Worm (Caenorhabditis elegans) whole organism, L1 larva: ENCODE results near the gene gcc-2.

Experiments
- C16A3.4 ChIP-seq: fragments of 150-350 bp; optimal IDR thresholded peaks from 2 replicates; lab custom pipeline; 2014; ENCODE audit warnings: missing biosample characterization, missing genetic modification characterization
- ama-1 ChIP-seq: fragments of 150-350 bp; optimal IDR thresholded peaks from 2 replicates; lab custom pipeline; 2014
- ceh-90 ChIP-seq: sonication (generic microtip); optimal IDR thresholded peaks from 2 replicates; lab custom pipeline; 2016; ENCODE audit warnings: missing genetic modification characterization, missing compliant biosample characterization
- snpc-4 ChIP-seq: fragments of 150-350 bp; optimal IDR thresholded peaks from 2 replicates; lab custom pipeline; 2014; ENCODE audit warnings: missing biosample characterization, missing genetic modification characterization
- swsn-7 ChIP-seq: sonication (generic microtip); optimal IDR thresholded peaks from 2 replicates; lab custom pipeline; 2016; ENCODE audit warnings: missing genetic modification characterization, missing compliant biosample characterization

DNA sequence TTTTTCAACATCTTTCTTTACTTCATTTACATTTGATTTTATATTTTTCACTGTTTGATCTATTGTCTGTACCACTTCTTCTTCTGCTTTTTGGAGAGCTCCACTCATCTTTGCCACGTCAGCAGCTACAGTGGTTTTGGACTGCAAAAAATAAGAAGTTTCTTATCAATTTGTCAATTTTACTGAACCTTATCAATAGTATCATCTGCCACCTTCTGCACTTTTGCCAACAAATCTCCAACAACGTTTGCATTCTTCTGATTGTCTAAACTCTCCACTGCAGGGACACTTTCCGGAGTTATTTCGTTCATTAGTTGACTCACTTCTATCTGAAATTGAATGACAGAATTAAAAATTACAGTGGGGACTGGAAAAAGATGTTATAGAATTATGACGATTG, 24.8 kb upstream of the gcc-2 start:
- TF ChIP-seq ceh-90 (tag; lab: Kevin White, UChicago) = no peak
- no peak for TF ChIP-seq swsn-7
- TF ChIP-seq C16A3.4 (tag; lab: Kevin White, UChicago) = no peak
- TF ChIP-seq snpc-4 (tag; lab: Kevin White, UChicago) = no peak
- TF ChIP-seq ama-1 (lab: Kevin White, UChicago) = no peak
